Fruit fly (Drosophila melanogaster): Measurements from ENCODE around the gene CG13005.

Gene CG13005

DNA sequence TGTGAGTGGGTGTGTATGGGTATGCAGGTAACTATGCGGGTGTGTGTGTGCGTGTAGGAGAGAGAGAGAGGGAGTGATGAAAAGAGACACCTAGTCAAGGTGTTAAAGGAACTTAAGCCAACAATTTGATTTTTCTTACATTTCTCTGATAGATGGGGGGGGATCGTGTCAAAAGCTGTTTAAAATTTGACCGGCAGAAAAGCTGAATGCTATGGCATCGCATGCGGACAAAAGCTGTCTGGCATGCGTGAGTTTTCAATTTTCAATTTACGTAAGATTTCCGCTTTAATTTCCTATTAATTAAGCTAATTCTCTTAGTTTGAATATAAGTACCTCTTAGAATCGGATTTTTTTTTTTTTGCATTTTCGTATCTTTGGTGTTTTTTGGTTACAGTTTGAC, 36.5 kb downstream of the CG13005 start (continued):
- TF ChIP-seq CG2129 (GFP tag; IDR thresholded peaks at IDR 0.05; ENCODE audit: partially characterized antibody) (no peak), gsb (GFP tag; IDR thresholded peaks at IDR 0.05) (no peak), CG3407 (GFP tag; optimal IDR thresholded peaks at IDR 0.05) (no peak), CG7928 (GFP tag; optimal IDR thresholded peaks at IDR 0.05) (no peak), grn (GFP tag; optimal IDR thresholded peaks at IDR 0.05) (no peak), CG8765 (GFP tag; IDR thresholded peaks at IDR 0.05) (no peak), twi (tag; optimal IDR thresholded peaks at IDR 0.05) (no peak), otp (GFP tag; IDR thresholded peaks at IDR 0.05) (no peak), gfzf (GFP tag; optimal IDR thresholded peaks at IDR 0.05) (peak; percentile 9), Stat92E (GFP tag; optimal IDR thresholded peaks at IDR 0.05) (no peak), CG9727 (GFP tag; optimal IDR thresholded peaks at IDR 0.05) (no peak), dpn (GFP tag; optimal IDR thresholded peaks at IDR 0.05) (peak in 1 of 2 experiments; percentile 33), Bteb2 (GFP tag; optimal IDR thresholded peaks at IDR 0.05) (no peak), ewg (GFP tag; optimal IDR thresholded peaks at IDR 0.05) (no peak), Hr39 (optimal IDR thresholded peaks at IDR 0.05) (no peak), da (GFP tag; optimal IDR thresholded peaks at IDR 0.05) (no peak), NC2α (GFP tag; optimal IDR thresholded peaks at IDR 0.05) (no peak), Neu2 (GFP tag; optimal IDR thresholded peaks at IDR 0.05; ENCODE audit: borderline replicate concordance) (no peak), Mrtf (GFP tag; IDR thresholded peaks at IDR 0.05) (no peak), CG34224 (GFP tag; IDR thresholded peaks at IDR 0.05; ENCODE audit: partially characterized antibody) (no peak), eve (GFP tag; optimal IDR thresholded peaks at IDR 0.05) (no peak), CG12071 (GFP tag; optimal IDR thresholded peaks at IDR 0.05) (no peak), HHEX (GFP tag; optimal IDR thresholded peaks at IDR 0.05) (no peak), kah (GFP tag; optimal IDR thresholded peaks at IDR 0.05) (no peak), CG31365 (tag; optimal IDR thresholded peaks at IDR 0.05) (no peak), pita (GFP tag; optimal IDR thresholded peaks at IDR 0.05) (no peak), H2.0 (GFP tag; IDR thresholded peaks at IDR 0.05) (no peak), sens (GFP tag) (peak; percentile 52), CG10147 (GFP tag; optimal IDR thresholded peaks at IDR 0.05) (no peak), gce (GFP tag; IDR thresholded peaks at IDR 0.05) (no peak), Hey (tag; optimal IDR thresholded peaks at IDR 0.05) (no peak), CG6654 (GFP tag; optimal IDR thresholded peaks at IDR 0.05) (no peak), CG1529 (GFP tag; optimal IDR thresholded peaks at IDR 0.05) (no peak), CG3281 (GFP tag; optimal IDR thresholded peaks at IDR 0.05) (no peak), bcd (GFP tag; optimal IDR thresholded peaks at IDR 0.05) (peak; percentile 2), Adf1 (GFP tag; IDR thresholded peaks at IDR 0.05) (no peak), Oaz (GFP tag; IDR thresholded peaks at IDR 0.05) (no peak), tgo (GFP tag; IDR thresholded peaks at IDR 0.05) (no peak), mld (GFP tag; IDR thresholded peaks at IDR 0.05; ENCODE audit: partially characterized antibody) (no peak), CG18764 (GFP tag; optimal IDR thresholded peaks at IDR 0.05) (no peak), en (GFP tag; optimal IDR thresholded peaks at IDR 0.05) (no peak), luna (GFP tag; optimal IDR thresholded peaks at IDR 0.05) (no peak), crp (GFP tag; optimal IDR thresholded peaks at IDR 0.05) (no peak), fu2 (GFP tag; optimal IDR thresholded peaks at IDR 0.05) (no peak), zf30C (GFP tag; optimal IDR thresholded peaks at IDR 0.05) (no peak), CG4854 (GFP tag; optimal IDR thresholded peaks at IDR 0.05) (no peak), CG4730 (GFP tag; IDR thresholded peaks at IDR 0.05) (no peak), tup (GFP tag; optimal IDR thresholded peaks at IDR 0.05) (no peak), gsb-n (tag; optimal IDR thresholded peaks at IDR 0.05) (no peak), CG3163 (GFP tag; optimal IDR thresholded peaks at IDR 0.05) (peak; percentile 14), CG3847 (GFP tag; IDR thresholded peaks at IDR 0.05) (no peak), Bgb (GFP tag; IDR thresholded peaks at IDR 0.05; ENCODE audit: partially characterized antibody) (peak; percentile 48; the same call in 1 of the 2 replicates)

Data from whole organism, embryonic.